Worm (Caenorhabditis elegans) whole organism, L4/young adult: ENCODE data around the gene Y59H11AR.3.

Source experiments
- W03F9.2 ChIP-seq: fragments of 150-350 bp; optimal IDR thresholded peaks from 2 replicates; lab custom pipeline; 2014; ENCODE audit warnings: missing biosample characterization, missing genetic modification characterization
- dao-5 ChIP-seq: sonication (generic microtip); optimal IDR thresholded peaks from 2 replicates; lab custom pipeline; 2016; ENCODE audit warnings: missing genotype, missing genetic modification characterization, moderate library complexity, missing compliant biosample characterization
- him-1 ChIP-seq: sonication (generic microtip); optimal IDR thresholded peaks from 2 replicates; lab custom pipeline; 2016; ENCODE audit warnings: missing genotype, missing genetic modification reagents, missing genetic modification characterization, missing compliant biosample characterization

The Y59H11AR.3 gene

DNA sequence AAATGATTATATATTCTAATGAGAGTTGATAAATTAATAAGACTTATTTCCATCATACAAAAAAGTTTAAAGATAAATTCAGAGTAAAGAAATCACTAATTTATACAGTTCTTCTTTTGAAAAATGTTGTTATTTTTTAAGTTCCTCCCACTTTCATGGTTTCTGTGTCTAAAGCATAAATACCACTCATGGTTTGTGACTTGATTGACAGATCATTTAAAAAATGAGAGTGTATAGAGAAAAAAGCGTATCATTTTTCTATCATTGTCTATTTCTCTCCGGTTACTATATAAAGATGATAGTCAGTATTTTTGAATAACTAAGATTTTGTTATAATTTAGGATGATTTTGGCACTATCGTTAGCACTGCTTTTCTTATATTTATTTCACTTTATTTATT, 19.5 kb upstream of the Y59H11AR.3 start, which contains the start of gene cyp-33E3:
TSS of gene cyp-33E3 (plus strand) at position 316 of the 400 bp plus-strand sequence.
- TF ChIP-seq W03F9.2 (tag; lab: Kevin White, UChicago) = no peak
- TF ChIP-seq him-1 = no peak
- no peak for TF ChIP-seq dao-5 (tag; lab: Kevin White, UChicago)

ce11 chrIV:8611886-8612542, 16.8 kb upstream of the Y59H11AR.3 start, which contains the start of the genes F42A9.17 and cyp-33E2:
F42A9.17 (minus strand) TSS chrIV:8611936.
cyp-33E2 (plus strand) TSS chrIV:8612334.
- TF ChIP-seq dao-5 (tag; lab: Kevin White, UChicago) (no peak), W03F9.2 (tag; lab: Kevin White, UChicago) (peak; percentile 28)

ce11 chrIV:8608934-8609333, 13.7 kb upstream of the Y59H11AR.3 start, which contains the start of gene F42A9.6:
F42A9.6 (plus strand) TSS chrIV:8609234.
- TF ChIP-seq dao-5 (tag; lab: Kevin White, UChicago) (no peak), him-1 (no peak), W03F9.2 (tag; lab: Kevin White, UChicago) (no peak)

ce11 chrIV:8608204-8608603, 13.0 kb upstream of the Y59H11AR.3 start:
- no peak for TF ChIP-seq W03F9.2 (tag; lab: Kevin White, UChicago)
- no peak for TF ChIP-seq him-1
- TF ChIP-seq dao-5 (tag; lab: Kevin White, UChicago) = no peak

DNA sequence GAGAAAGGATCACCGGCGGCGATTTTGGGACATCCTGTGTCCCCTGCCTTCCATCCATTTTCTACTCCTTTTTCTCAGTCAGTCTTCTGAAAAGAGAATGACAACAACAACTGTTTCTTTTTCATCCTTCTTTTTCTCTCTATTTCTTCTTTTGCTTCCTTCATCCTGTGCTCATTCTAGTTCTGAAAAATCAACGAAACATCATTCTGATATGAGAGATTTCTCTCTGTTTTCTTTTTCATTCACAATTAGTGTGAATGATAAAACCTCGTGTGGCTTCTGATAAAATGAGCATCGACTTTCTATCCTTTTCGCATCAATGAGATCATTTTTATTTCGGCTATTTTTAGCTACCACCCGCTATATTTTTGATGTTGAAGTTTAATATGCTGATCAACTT, 10.0 kb upstream of the Y59H11AR.3 start:
- TF ChIP-seq him-1 (no peak), dao-5 (tag; lab: Kevin White, UChicago) (no peak), W03F9.2 (tag; lab: Kevin White, UChicago) (no peak)

DNA sequence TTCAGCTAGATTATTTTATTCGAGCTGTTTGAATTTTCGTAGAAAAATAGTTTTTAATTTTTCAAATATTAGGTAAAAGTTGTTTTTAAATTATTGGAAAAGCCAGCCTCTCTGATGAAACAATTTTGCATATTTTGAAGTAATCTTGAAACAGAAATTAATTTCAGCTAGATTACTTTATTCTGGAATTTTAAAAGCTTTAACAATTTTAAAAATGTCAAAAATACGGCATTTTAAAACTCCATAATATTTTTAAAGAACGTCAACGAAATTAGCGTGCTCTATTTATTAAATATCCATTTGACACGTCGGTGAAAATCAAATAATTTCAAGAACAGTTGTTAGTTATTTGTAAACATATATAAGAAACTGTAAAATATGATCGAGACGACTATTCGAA, 7.7 kb upstream of the Y59H11AR.3 start, which contains the start of gene Y59H11AR.10:
TSS of gene Y59H11AR.10 (plus strand) at position 301 of the 400 bp plus-strand sequence.
- TF ChIP-seq W03F9.2 (tag; lab: Kevin White, UChicago) = no peak
- no peak for TF ChIP-seq him-1
- no peak for TF ChIP-seq dao-5 (tag; lab: Kevin White, UChicago)

DNA sequence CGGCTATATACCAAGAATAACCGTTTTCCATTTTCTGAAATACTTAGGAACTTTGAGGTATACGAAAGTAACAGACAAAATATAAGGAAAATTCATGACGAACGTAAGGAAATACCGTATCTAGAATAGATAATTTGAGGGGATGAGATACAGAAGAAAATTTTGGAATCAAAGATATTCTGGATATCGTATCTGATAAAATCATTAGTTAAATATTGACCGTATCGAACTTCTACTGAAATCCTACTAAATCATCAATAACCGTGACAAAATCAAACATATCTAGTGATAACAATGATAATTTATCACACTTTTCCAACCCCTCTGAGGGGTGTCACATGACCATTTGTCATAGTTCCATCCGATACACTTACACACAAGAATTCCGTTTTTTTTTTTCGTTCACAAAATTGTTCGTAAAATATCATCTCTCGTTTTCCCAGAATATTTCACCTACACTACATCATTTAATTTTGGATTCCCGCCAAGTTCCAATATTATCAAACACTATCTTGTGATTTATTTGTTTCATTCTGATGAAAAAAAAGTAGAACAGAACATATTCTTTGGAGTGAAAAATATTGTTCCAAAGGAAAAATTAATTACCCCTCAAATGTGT, 5.6 kb upstream of the Y59H11AR.3 start, which contains the start of gene Y59H11AR.4:
TSS of gene Y59H11AR.4 (minus strand) at position 51 of the 619 bp plus-strand sequence.
- TF ChIP-seq him-1 = no peak
- no peak for TF ChIP-seq W03F9.2 (tag; lab: Kevin White, UChicago)
- TF ChIP-seq dao-5 (tag; lab: Kevin White, UChicago) = no peak

ce11 chrIV:8597504-8597903, 2.3 kb upstream of the Y59H11AR.3 start:
- TF ChIP-seq him-1 (no peak), dao-5 (tag; lab: Kevin White, UChicago) (no peak), W03F9.2 (tag; lab: Kevin White, UChicago) (no peak)

DNA sequence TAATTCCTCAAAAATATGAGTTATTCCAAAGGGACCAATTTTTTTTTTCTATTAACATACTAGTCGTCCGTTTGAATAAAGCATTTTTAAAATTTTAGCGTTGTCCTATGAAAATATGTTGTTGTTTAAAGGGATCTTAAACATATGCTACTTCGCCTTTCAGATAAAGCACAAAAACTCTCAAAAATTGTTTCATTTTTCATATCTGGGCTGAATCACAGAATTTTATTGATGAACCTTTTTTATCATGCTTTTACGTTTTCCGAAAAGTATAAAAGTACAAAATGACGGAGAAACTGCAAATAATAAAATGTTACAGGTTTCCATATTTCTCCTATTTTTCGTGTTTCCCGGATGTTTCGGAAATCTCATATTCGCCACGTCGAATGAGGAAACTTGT, 550 bp upstream of the Y59H11AR.3 start, which contains the start of gene clec-181:
TSS of gene clec-181 (plus strand) at position 301 of the 400 bp plus-strand sequence.
- no peak for TF ChIP-seq dao-5 (tag; lab: Kevin White, UChicago)
- no peak for TF ChIP-seq W03F9.2 (tag; lab: Kevin White, UChicago)
- no peak for TF ChIP-seq him-1

ce11 chrIV:8587605-8588004, 7.6 kb downstream of the Y59H11AR.3 start:
- TF ChIP-seq him-1 (no peak), dao-5 (tag; lab: Kevin White, UChicago) (no peak), W03F9.2 (tag; lab: Kevin White, UChicago) (no peak)

ce11 chrIV:8587057-8587456, 8.2 kb downstream of the Y59H11AR.3 start:
- TF ChIP-seq dao-5 (tag; lab: Kevin White, UChicago) = no peak
- TF ChIP-seq W03F9.2 (tag; lab: Kevin White, UChicago) = no peak
- TF ChIP-seq him-1 = no peak

DNA sequence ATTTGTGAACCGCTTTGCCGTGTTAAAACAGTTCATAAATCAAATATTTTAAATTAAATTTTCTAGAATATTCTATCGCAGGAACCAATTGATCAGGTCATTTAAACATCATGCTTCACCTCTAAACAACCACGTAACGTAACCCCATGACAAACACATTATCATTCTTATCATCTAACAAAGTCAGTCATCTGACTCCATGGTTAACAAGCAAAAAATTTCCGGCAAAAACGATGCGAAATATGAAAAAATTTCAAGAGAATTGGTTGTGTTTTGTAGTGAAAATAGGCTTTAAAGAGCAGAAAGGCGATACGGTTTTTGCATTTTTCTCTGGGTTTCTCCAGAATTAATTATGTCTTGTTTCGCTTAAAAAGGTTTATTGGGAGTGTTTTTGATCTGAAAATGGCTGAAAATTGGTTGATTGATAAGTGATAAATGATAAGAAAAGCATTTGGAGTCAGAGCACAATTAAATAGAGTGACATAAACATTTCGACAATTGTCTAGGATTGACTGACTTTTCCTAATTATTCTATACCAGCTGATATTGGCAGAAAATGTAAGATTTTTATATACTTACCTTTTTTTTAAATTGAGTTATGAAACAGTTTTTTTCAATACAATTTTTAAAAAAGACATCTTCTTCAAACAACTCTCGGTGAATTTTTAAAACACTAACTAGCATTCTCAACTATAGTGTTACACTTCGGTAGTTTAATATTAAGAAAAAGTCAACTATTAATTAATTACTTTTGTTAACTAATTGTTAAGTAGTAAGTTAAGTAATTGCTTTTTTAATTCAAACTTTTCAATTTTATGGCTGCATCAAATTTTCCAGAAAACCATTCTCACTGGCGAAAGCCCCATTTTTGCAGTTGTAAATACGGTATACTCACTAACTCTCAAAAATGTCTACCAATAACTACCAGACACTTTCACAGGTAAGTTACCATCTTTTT, 9.9 kb downstream of the Y59H11AR.3 start, which contains the start of gene catp-7:
TSS of gene catp-7 (plus strand) at position 908 of the 958 bp plus-strand sequence.
- TF ChIP-seq dao-5 (tag; lab: Kevin White, UChicago) = no peak
- no peak for TF ChIP-seq him-1
- TF ChIP-seq W03F9.2 (tag; lab: Kevin White, UChicago) = no peak

- TF ChIP-seq dao-5 (tag; lab: Kevin White, UChicago) (no peak), him-1 (no peak), W03F9.2 (tag; lab: Kevin White, UChicago) (no peak)
These were observed 24.1 kb downstream of the Y59H11AR.3 start, which contains the start of gene Y59H11AM.1 for ce11 chrIV:8571138-8571537. Y59H11AM.1 (plus strand) TSS chrIV:8571438.
